Worm (Caenorhabditis elegans) whole organism, late embryonic: ENCODE data around the gene wsp-1.

Source experiments
- C38D4.7 ChIP-seq: fragments of 200-800 bp; sonication (Bioruptor generic); optimal IDR thresholded peaks from 2 replicates; lab custom pipeline; 2018; ENCODE audit warnings: mild to moderate bottlenecking, missing genetic modification characterization, moderate library complexity, missing compliant biosample characterization
- Y22D7AL.16 ChIP-seq: sonication (generic microtip); optimal IDR thresholded peaks from 2 replicates; lab custom pipeline; 2016; ENCODE audit warnings: missing genetic modification characterization, missing compliant biosample characterization
- ama-1 ChIP-seq: fragments of 150-350 bp; optimal IDR thresholded peaks from 2 replicates; lab custom pipeline; 2014
- elt-2 ChIP-seq: sonication (generic microtip); optimal IDR thresholded peaks from 2 replicates; lab custom pipeline; 2016; ENCODE audit warnings: missing genetic modification reagents, missing genetic modification characterization, missing compliant biosample characterization
- fkh-10 ChIP-seq: fragments of 150-350 bp; optimal IDR thresholded peaks from 2 replicates; lab custom pipeline; 2014; ENCODE audit warnings: missing biosample characterization, missing genetic modification reagents, missing genetic modification characterization
- hlh-30 ChIP-seq: sonication (generic microtip); optimal IDR thresholded peaks from 2 replicates; lab custom pipeline; 2017; ENCODE audit warnings: antibody characterized with exemption, missing genetic modification characterization, missing compliant biosample characterization; ENCODE audit not compliant: insufficient read depth
- hlh-8 ChIP-seq: sonication (generic microtip); optimal IDR thresholded peaks from 2 replicates; lab custom pipeline; 2016; ENCODE audit warnings: missing genotype, missing genetic modification characterization, missing compliant biosample characterization
- pqm-1 ChIP-seq: sonication (generic microtip); optimal IDR thresholded peaks from 2 replicates; lab custom pipeline; 2016; ENCODE audit warnings: missing genetic modification characterization, missing compliant biosample characterization
- rnt-1 ChIP-seq: sonication (generic microtip); optimal IDR thresholded peaks from 2 replicates; lab custom pipeline; 2016; ENCODE audit warnings: missing genetic modification characterization, missing compliant biosample characterization
- tbx-2 ChIP-seq: sonication (generic microtip); optimal IDR thresholded peaks from 2 replicates; lab custom pipeline; 2016; ENCODE audit warnings: missing genetic modification characterization, missing compliant biosample characterization

DNA sequence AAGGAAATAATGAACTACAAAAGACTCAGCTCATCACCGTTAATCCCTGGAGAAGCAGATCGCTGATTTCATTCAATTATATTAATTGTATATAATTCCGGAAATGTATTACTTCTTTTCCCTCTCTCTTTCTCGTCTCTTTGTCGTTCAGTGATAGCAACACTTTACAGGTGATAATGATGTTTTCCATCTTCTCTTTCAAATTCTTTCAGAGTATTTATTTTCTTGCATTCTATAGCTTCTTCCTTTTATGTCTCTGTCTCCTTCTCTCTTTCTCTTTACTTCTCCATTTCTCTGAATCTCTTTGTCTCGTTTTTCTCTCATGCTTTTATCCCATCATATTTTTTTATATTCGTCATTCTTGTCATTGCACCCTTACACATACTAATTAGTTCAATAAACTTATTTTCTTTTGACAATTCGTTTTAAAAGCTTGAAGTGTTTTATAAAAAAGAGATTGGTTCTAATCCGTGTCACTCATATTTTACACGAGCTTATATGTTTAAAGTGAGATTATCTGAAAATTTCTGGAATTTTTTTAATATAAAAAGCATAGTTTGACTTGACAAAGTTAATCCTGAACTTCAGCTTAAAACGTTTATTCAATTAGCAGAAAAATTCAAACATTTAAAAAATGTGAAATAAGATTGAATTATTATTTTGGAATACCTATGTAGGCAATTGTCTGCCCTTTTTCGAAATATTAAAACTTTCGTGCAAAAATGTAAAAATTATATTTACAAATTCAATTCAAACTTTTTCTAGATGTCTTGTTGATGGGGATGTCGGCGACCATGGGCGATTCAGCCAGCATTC lies 55.8 kb downstream of the wsp-1 start, which contains the start of gene pmk-2:
- TF ChIP-seq hlh-8 (tag; lab: Kevin White, UChicago) (no peak), rnt-1 (tag; lab: Kevin White, UChicago) (no peak), pqm-1 (tag; lab: Kevin White, UChicago) (no peak), hlh-30 (tag; lab: Kevin White, UChicago) (no peak), fkh-10 (GFP tag; lab: Kevin White, UChicago) (no peak), elt-2 (tag; lab: Kevin White, UChicago) (no peak), tbx-2 (no peak), C38D4.7 (no peak), Y22D7AL.16 (no peak), ama-1 (lab: Kevin White, UChicago) (no peak)
